Fruit fly (Drosophila melanogaster): Measurements from ENCODE around the gene RhoGAP93B.
A peak's percentile ranks its signal among the peaks of the same experiment; 100 is the strongest.

DNA sequence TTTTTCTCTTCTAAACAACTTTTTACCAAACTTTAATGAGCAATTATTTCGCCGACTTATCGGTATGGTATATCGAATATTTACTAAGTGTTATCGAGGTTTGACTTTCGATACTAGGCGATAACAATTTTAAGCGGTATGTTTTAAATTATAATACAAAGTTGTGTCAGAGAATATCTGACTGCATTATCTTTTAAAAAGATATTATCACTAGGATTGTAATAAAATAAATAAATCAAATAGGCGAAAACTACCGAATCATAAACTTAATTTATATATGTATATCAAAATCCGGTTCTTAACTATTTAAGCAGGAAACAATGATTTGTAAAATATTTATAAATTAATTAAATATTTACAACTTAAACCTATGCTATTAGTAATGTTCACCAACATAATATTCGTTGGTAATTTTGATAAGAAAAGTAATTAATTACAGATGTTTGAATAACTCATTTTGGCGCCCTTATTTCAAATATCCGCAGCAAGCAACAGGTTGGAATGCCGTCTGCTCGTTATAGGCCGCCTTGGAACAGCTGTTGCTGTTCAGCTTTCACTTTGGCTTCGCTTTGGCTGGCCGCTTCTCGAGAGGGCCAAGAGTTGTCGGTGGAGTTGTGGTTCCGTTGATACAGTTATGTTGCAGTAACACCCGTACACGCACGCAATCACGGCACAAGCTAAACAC, 10.4 kb upstream of the RhoGAP93B start, which contains the start of the genes Sec15 and rtet:
- TF ChIP-seq CG4318 (GFP tag; optimal IDR thresholded peaks at IDR 0.05): no peak
- TF ChIP-seq Hr4 (GFP tag; optimal IDR thresholded peaks at IDR 0.05): no peak
- TF ChIP-seq esn (GFP tag; optimal IDR thresholded peaks at IDR 0.05): peak; percentile 75
- TF ChIP-seq spab (GFP tag; optimal IDR thresholded peaks at IDR 0.05): no peak
- peak; percentile 6 for TF ChIP-seq CG7368 (GFP tag; optimal IDR thresholded peaks at IDR 0.05)
- TF ChIP-seq CG6163 (GFP tag; IDR thresholded peaks at IDR 0.05): 0 out of 3 replicates have a peak, but pooled peaks have one; percentile 16
- no peak for TF ChIP-seq CG11902 (GFP tag; optimal IDR thresholded peaks at IDR 0.05)
- TF ChIP-seq CG8632 (GFP tag; optimal IDR thresholded peaks at IDR 0.05): no peak
- peak; percentile 55 for TF ChIP-seq Hr39 (GFP tag; optimal IDR thresholded peaks at IDR 0.05)
